Worm (Caenorhabditis elegans): Measurements from ENCODE around the gene C49C3.11.

The C49C3.11 gene

ce11 chrIV:17311842-17312241, 31.7 kb upstream of the C49C3.11 start, which contains the start of gene snf-9:
snf-9 (plus strand) TSS chrIV:17312142.
- TF ChIP-seq elt-3 (tag; optimal IDR thresholded peaks at IDR 0.05) (no peak), alr-1 (tag; optimal IDR thresholded peaks at IDR 0.05) (no peak), nhr-25 (tag; optimal IDR thresholded peaks at IDR 0.05) (no peak), C34F6.9 (tag; optimal IDR thresholded peaks at IDR 0.05) (no peak)

DNA sequence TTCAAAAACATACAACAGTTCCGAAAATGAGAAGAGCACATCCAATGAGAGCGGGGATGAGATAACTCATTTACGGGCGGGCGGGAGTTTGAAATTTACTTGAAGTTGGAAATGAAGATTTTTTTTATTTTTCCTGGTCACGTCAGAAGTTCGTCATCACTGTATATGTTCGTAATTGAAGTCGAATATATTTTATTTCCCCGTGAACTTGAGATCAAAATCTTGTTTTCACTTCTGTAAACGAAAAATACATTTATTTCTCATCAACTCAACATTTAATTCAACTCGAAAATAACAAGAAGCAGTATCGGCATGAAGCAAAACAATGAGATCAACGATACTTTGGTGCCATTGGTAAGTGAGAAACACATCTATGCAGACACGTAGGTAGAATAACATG, 27.2 kb upstream of the C49C3.11 start, which contains the start of gene C49C3.20:
C49C3.20 (minus strand) TSS at position 101 of the 400 bp plus-strand sequence.
- TF ChIP-seq R02D3.7 (tag; optimal IDR thresholded peaks at IDR 0.05) (no peak), nhr-23 (tag; optimal IDR thresholded peaks at IDR 0.05) (no peak), nhr-237 (tag; optimal IDR thresholded peaks at IDR 0.05) (no peak), lin-39 (tag; optimal IDR thresholded peaks at IDR 0.05) (no peak), mbf-1 (tag; optimal IDR thresholded peaks at IDR 0.05) (no peak), unc-55 (GFP tag; optimal IDR thresholded peaks at IDR 0.05) (no peak), nhr-6 (tag; optimal IDR thresholded peaks at IDR 0.05) (no peak), elt-3 (tag; optimal IDR thresholded peaks at IDR 0.05) (no peak), C34F6.9 (tag; optimal IDR thresholded peaks at IDR 0.05) (no peak), blmp-1 (tag; optimal IDR thresholded peaks at IDR 0.05; ENCODE audit: insufficient read depth) (no peak), mdl-1 (tag; optimal IDR thresholded peaks at IDR 0.05) (no peak), unc-62 (GFP tag; optimal IDR thresholded peaks at IDR 0.05) (no peak), dmd-4 (tag; optimal IDR thresholded peaks at IDR 0.05) (no peak), unc-39 (tag; optimal IDR thresholded peaks at IDR 0.05) (no peak), aly-2 (tag; optimal IDR thresholded peaks at IDR 0.05) (no peak)

- TF ChIP-seq crh-2 (tag; optimal IDR thresholded peaks at IDR 0.05) (no peak), fos-1 (tag; optimal IDR thresholded peaks at IDR 0.05) (peak; percentile 76), aly-2 (tag; optimal IDR thresholded peaks at IDR 0.05) (no peak), ztf-11 (tag; optimal IDR thresholded peaks at IDR 0.05) (no peak), elt-1 (tag; optimal IDR thresholded peaks at IDR 0.05) (no peak)
Observed at ce11 chrIV:17320445-17320844, 23.1 kb upstream of the C49C3.11 start, which contains the start of gene C49C3.4. C49C3.4 (plus strand) TSS chrIV:17320795.

DNA sequence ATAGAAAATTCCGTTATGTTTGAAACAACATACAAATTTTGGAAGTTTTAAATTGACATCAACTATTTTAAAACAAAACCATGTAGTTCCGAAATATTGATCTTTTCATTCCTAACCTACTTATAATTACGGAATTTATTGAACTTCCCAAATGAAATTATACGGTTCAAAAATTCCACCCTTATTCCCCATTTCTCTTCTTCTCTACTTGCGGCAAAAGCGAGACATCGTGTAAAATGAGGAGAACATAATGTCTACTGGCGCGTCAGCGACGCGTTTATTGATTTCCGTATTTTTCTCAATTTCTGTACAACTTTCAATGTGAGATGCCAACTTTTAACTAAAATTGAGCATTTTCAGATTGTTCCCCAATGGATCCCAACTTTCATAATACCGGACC, 14.7 kb upstream of the C49C3.11 start, which contains the start of gene ceh-88:
ceh-88 (plus strand) TSS at position 355 of the 400 bp plus-strand sequence.
- TF ChIP-seq lin-13 (GFP tag; optimal IDR thresholded peaks at IDR 0.05) (no peak), C34F6.9 (tag; optimal IDR thresholded peaks at IDR 0.05) (peak; percentile 37)

ce11 chrIV:17331100-17331577, 12.4 kb upstream of the C49C3.11 start, which contains the start of gene C49C3.6:
C49C3.6 (plus strand) TSS chrIV:17331527.
- TF ChIP-seq C34F6.9 (tag; optimal IDR thresholded peaks at IDR 0.05) (peak; percentile 31), mbf-1 (tag; optimal IDR thresholded peaks at IDR 0.05) (no peak), elt-1 (tag; optimal IDR thresholded peaks at IDR 0.05) (no peak), lin-13 (GFP tag; optimal IDR thresholded peaks at IDR 0.05) (peak; percentile 14), lsy-2 (tag; optimal IDR thresholded peaks at IDR 0.05) (peak in 1 of 2 experiments; percentile 36), ama-1 (optimal IDR thresholded peaks at IDR 0.05) (no peak), nhr-129 (tag; optimal IDR thresholded peaks at IDR 0.05) (no peak), unc-55 (GFP tag; optimal IDR thresholded peaks at IDR 0.05) (peak; percentile 29), nhr-25 (tag; optimal IDR thresholded peaks at IDR 0.05) (peak; percentile 12)

DNA sequence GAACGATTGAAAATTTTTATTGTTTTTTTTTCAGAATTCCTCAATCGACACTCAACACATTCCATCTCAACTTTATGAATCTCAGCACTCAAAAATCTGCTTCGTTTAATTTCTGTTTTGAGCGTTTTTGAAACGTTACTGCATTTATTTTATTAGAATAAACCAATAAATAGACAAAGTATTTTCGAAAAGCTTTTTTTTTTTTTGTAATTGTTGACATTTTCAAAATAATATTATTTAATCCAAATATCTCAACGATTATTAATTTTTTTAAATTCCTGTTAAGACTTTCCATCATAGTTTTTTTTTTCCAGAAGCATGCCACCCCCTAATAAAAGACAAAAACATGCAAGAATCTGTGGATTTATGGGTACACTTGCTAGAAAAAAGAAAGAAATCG, 11.3 kb upstream of the C49C3.11 start, which contains the start of gene C49C3.7:
C49C3.7 (plus strand) TSS at position 301 of the 400 bp plus-strand sequence.
- TF ChIP-seq aly-2 (tag; optimal IDR thresholded peaks at IDR 0.05) = no peak
- no peak for TF ChIP-seq ceh-16 (tag; optimal IDR thresholded peaks at IDR 0.05)
- TF ChIP-seq peb-1 (tag; optimal IDR thresholded peaks at IDR 0.05) = no peak
- no peak for TF ChIP-seq ztf-1 (GFP tag; conservative IDR thresholded peaks at IDR 0.05)
- no peak for TF ChIP-seq snpc-4 (tag; optimal IDR thresholded peaks at IDR 0.05)
- no peak for TF ChIP-seq F13H6.1 (tag; optimal IDR thresholded peaks at IDR 0.05)
- TF ChIP-seq alr-1 (tag; optimal IDR thresholded peaks at IDR 0.05) = no peak
